Worm (Caenorhabditis elegans) whole organism, L3 larva: Measurements from ENCODE around the gene C47D12.4.

Experiments used
- aly-2 ChIP-seq: fragments of 150-350 bp; optimal IDR thresholded peaks from 2 replicates; lab custom pipeline; 2014; ENCODE audit warnings: missing biosample characterization, missing genetic modification characterization
- ama-1 ChIP-seq: fragments of 150-350 bp; optimal IDR thresholded peaks from 2 replicates; lab custom pipeline; 2018
- lin-39 ChIP-seq: fragments of 150-350 bp; optimal IDR thresholded peaks from 2 replicates; lab custom pipeline; 2018; ENCODE audit warnings: missing biosample characterization, missing genetic modification reagents, missing genetic modification characterization
- lsy-12 ChIP-seq: sonication (generic microtip); optimal IDR thresholded peaks from 2 replicates; lab custom pipeline; 2016; ENCODE audit warnings: mild to moderate bottlenecking, missing genetic modification characterization, missing compliant biosample characterization
- mdl-1 ChIP-seq: fragments of 150-350 bp; optimal IDR thresholded peaks from 2 replicates; lab custom pipeline; 2014; ENCODE audit warnings: missing biosample characterization, missing genetic modification characterization
- nfya-1 ChIP-seq: sonication (generic microtip); optimal IDR thresholded peaks from 2 replicates; lab custom pipeline; 2017; ENCODE audit warnings: missing genetic modification characterization, mild to moderate bottlenecking, missing compliant biosample characterization, antibody characterized with exemption, moderate library complexity; ENCODE audit not compliant: insufficient read depth
- nhr-23 ChIP-seq: fragments of 150-350 bp; optimal IDR thresholded peaks from 2 replicates; lab custom pipeline; 2014; ENCODE audit warnings: missing biosample characterization, missing genetic modification reagents, missing genetic modification characterization
- unc-62 ChIP-seq: fragments of 150-350 bp; sonication (generic microtip); optimal IDR thresholded peaks from 4 replicates; lab custom pipeline; 2014; ENCODE audit warnings: missing biosample characterization, missing genetic modification reagents, missing genetic modification characterization
- ztf-11 ChIP-seq: fragments of 150-350 bp; optimal IDR thresholded peaks from 2 replicates; lab custom pipeline; 2014; ENCODE audit warnings: missing biosample characterization, missing genetic modification characterization

DNA sequence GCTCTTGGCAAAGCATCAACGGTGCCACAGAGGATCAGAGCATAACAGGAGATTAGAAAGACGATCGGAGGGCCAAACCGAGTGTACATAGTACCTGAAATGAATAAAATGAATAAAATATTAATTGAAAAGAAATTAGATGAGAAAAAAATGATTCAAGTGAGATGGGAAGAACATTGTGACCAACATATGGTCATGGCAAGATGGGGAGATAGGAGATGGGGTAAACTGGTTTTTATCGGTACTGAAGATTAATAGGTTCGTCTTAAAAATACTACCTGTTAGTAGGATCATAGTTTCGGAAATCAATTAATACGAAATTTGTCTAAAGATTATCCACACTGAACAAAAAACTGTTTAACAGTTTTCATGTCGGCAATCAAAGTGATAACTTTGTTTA, 24.5 kb upstream of the C47D12.4 start, which contains the start of gene nep-1:
- no peak for TF ChIP-seq unc-62 (GFP tag; lab: Kevin White, UChicago)
- no peak for TF ChIP-seq lin-39 (tag; lab: Kevin White, UChicago)
- TF ChIP-seq lsy-12: no peak
- TF ChIP-seq aly-2 (tag; lab: Kevin White, UChicago): no peak
- no peak for TF ChIP-seq ztf-11
- TF ChIP-seq ama-1: no peak
- peak; percentile 13 for TF ChIP-seq nhr-23 (tag; lab: Kevin White, UChicago)
- TF ChIP-seq mdl-1 (tag; lab: Kevin White, UChicago): no peak
- no peak for TF ChIP-seq nfya-1 (tag; lab: Kevin White, UChicago)
